Worm (Caenorhabditis elegans) whole organism, late embryonic: Measurements from ENCODE around the gene Y42H9AR.4.
"Not testable (repeated sequence)": the region's sequence is repeated elsewhere in the genome, so short reads cannot be mapped to it uniquely, and the experiment has no call there.

Source experiments
- C08G9.2 ChIP-seq: sonication (generic microtip); optimal IDR thresholded peaks from 2 replicates; lab custom pipeline; 2016; ENCODE audit warnings: mild to moderate bottlenecking, missing genetic modification characterization, moderate library complexity, missing compliant biosample characterization
- C38D4.7 ChIP-seq: fragments of 200-800 bp; sonication (Bioruptor generic); optimal IDR thresholded peaks from 2 replicates; lab custom pipeline; 2018; ENCODE audit warnings: mild to moderate bottlenecking, missing genetic modification characterization, moderate library complexity, missing compliant biosample characterization
- F13H6.1 ChIP-seq: sonication (generic microtip); optimal IDR thresholded peaks from 2 replicates; lab custom pipeline; 2016; ENCODE audit warnings: missing genetic modification characterization, missing compliant biosample characterization
- K02D7.2 ChIP-seq: sonication (generic microtip); optimal IDR thresholded peaks from 2 replicates; lab custom pipeline; 2017; ENCODE audit warnings: mild to moderate bottlenecking, missing genetic modification characterization, missing compliant biosample characterization
- K09A11.1 ChIP-seq: sonication (generic microtip); optimal IDR thresholded peaks from 2 replicates; lab custom pipeline; 2017; ENCODE audit warnings: antibody characterized with exemption, mild to moderate bottlenecking, missing genetic modification characterization, missing compliant biosample characterization; ENCODE audit not compliant: insufficient read depth
- ahr-1 ChIP-seq: sonication (generic microtip); optimal IDR thresholded peaks from 2 replicates; lab custom pipeline; 2016; ENCODE audit warnings: missing genetic modification characterization, missing compliant biosample characterization
- ama-1 ChIP-seq: fragments of 150-350 bp; optimal IDR thresholded peaks from 2 replicates; lab custom pipeline; 2014
- ceh-14 ChIP-seq: sonication (generic microtip); optimal IDR thresholded peaks from 2 replicates; lab custom pipeline; 2016; ENCODE audit warnings: missing genotype, missing genetic modification characterization, missing compliant biosample characterization
- ceh-24 ChIP-seq: sonication (generic microtip); optimal IDR thresholded peaks from 2 replicates; lab custom pipeline; 2016; ENCODE audit warnings: mild to moderate bottlenecking, missing genetic modification characterization, missing compliant biosample characterization
- ceh-30 ChIP-seq: fragments of 150-350 bp; optimal IDR thresholded peaks from 2 replicates; lab custom pipeline; 2014; ENCODE audit warnings: missing biosample characterization, missing genetic modification characterization
- ceh-31 ChIP-seq: sonication (generic microtip); optimal IDR thresholded peaks from 2 replicates; lab custom pipeline; 2016; ENCODE audit warnings: missing genetic modification characterization, missing compliant biosample characterization
- ceh-45 ChIP-seq: fragments of 200-800 bp; sonication (Bioruptor generic); IDR thresholded peaks from 2 replicates; pipeline ENCODE4 v1.3.6; 2022; ENCODE audit warnings: missing genetic modification reagents, missing genetic modification characterization, missing compliant biosample characterization
- ceh-48 ChIP-seq: sonication (generic microtip); optimal IDR thresholded peaks from 2 replicates; lab custom pipeline; 2016; ENCODE audit warnings: missing genetic modification characterization, inconsistent platforms, missing compliant biosample characterization
- ceh-6 ChIP-seq: fragments of 200-800 bp; sonication (Bioruptor generic); optimal IDR thresholded peaks from 2 replicates; lab custom pipeline; 2018; ENCODE audit warnings: mild to moderate bottlenecking, missing genetic modification characterization, missing compliant biosample characterization
- ceh-9 ChIP-seq: sonication (generic microtip); optimal IDR thresholded peaks from 2 replicates; lab custom pipeline; 2016; ENCODE audit warnings: mild to moderate bottlenecking, missing genetic modification characterization, inconsistent platforms, missing compliant biosample characterization
- che-1 ChIP-seq: sonication (generic microtip); optimal IDR thresholded peaks from 2 replicates; lab custom pipeline; 2016; ENCODE audit warnings: mild to moderate bottlenecking, missing genetic modification characterization, missing compliant biosample characterization
- dve-1 ChIP-seq: sonication (generic microtip); optimal IDR thresholded peaks from 2 replicates; lab custom pipeline; 2017; ENCODE audit warnings: antibody characterized with exemption, mild to moderate bottlenecking, missing genetic modification characterization, missing compliant biosample characterization
- elt-4 ChIP-seq: sonication (generic microtip); optimal IDR thresholded peaks from 2 replicates; lab custom pipeline; 2016; ENCODE audit warnings: missing genetic modification characterization, missing compliant biosample characterization
- fkh-10 ChIP-seq: fragments of 150-350 bp; optimal IDR thresholded peaks from 2 replicates; lab custom pipeline; 2014; ENCODE audit warnings: missing biosample characterization, missing genetic modification reagents, missing genetic modification characterization
- hlh-15 ChIP-seq: sonication (generic microtip); optimal IDR thresholded peaks from 2 replicates; lab custom pipeline; 2016; ENCODE audit warnings: missing genetic modification characterization, missing compliant biosample characterization
- hlh-6 ChIP-seq: sonication (generic microtip); optimal IDR thresholded peaks from 2 replicates; lab custom pipeline; 2016; ENCODE audit warnings: missing genotype, missing genetic modification characterization, missing compliant biosample characterization
- madf-2 ChIP-seq: sonication (generic microtip); optimal IDR thresholded peaks from 2 replicates; lab custom pipeline; 2017; ENCODE audit warnings: missing genetic modification characterization, missing compliant biosample characterization
- mec-3 ChIP-seq: sonication (generic microtip); optimal IDR thresholded peaks from 2 replicates; lab custom pipeline; 2016; ENCODE audit warnings: borderline replicate concordance, missing genetic modification characterization, missing compliant biosample characterization
- nfya-1 ChIP-seq: sonication (generic microtip); optimal IDR thresholded peaks from 2 replicates; lab custom pipeline; 2017; ENCODE audit warnings: missing genetic modification characterization, mild to moderate bottlenecking, missing compliant biosample characterization, antibody characterized with exemption, moderate library complexity
- nhr-11 ChIP-seq: fragments of 150-350 bp; optimal IDR thresholded peaks from 2 replicates; lab custom pipeline; 2014; ENCODE audit warnings: missing biosample characterization, missing genetic modification characterization
- nhr-232 ChIP-seq: sonication (generic microtip); optimal IDR thresholded peaks from 2 replicates; lab custom pipeline; 2016; ENCODE audit warnings: missing genetic modification characterization, missing compliant biosample characterization
- npax-4 ChIP-seq: sonication (generic microtip); optimal IDR thresholded peaks from 2 replicates; lab custom pipeline; 2016; ENCODE audit warnings: missing genetic modification characterization, missing compliant biosample characterization
- pax-1 ChIP-seq: fragments of 150-350 bp; optimal IDR thresholded peaks from 2 replicates; lab custom pipeline; 2014; ENCODE audit warnings: missing biosample characterization, missing genetic modification characterization
- ref-2 ChIP-seq: sonication (generic microtip); optimal IDR thresholded peaks from 2 replicates; lab custom pipeline; 2016; ENCODE audit warnings: missing genetic modification characterization, missing compliant biosample characterization
- rnt-1 ChIP-seq: sonication (generic microtip); optimal IDR thresholded peaks from 2 replicates; lab custom pipeline; 2016; ENCODE audit warnings: missing genetic modification characterization, missing compliant biosample characterization
- sdc-2 ChIP-seq: sonication (generic microtip); optimal IDR thresholded peaks from 2 replicates; lab custom pipeline; 2016; ENCODE audit warnings: missing genotype, missing genetic modification characterization, missing compliant biosample characterization
- sox-2 ChIP-seq: fragments of 200-800 bp; sonication (Bioruptor generic); IDR thresholded peaks from 2 replicates; pipeline ENCODE4 v1.3.6; 2022; ENCODE audit warnings: missing genetic modification reagents, missing genetic modification characterization, missing compliant biosample characterization
- sox-4 ChIP-seq: sonication (generic microtip); optimal IDR thresholded peaks from 2 replicates; lab custom pipeline; 2017; ENCODE audit warnings: mild to moderate bottlenecking, missing genetic modification characterization, inconsistent platforms, missing compliant biosample characterization
- tbx-2 ChIP-seq: sonication (generic microtip); optimal IDR thresholded peaks from 2 replicates; lab custom pipeline; 2016; ENCODE audit warnings: missing genetic modification characterization, missing compliant biosample characterization
- tbx-7 ChIP-seq: sonication (generic microtip); optimal IDR thresholded peaks from 2 replicates; lab custom pipeline; 2016; ENCODE audit warnings: missing genotype, missing genetic modification characterization, missing compliant biosample characterization
- unc-42 ChIP-seq: sonication (generic microtip); optimal IDR thresholded peaks from 2 replicates; lab custom pipeline; 2016; ENCODE audit warnings: missing genotype, missing genetic modification characterization, missing compliant biosample characterization
- unc-55 ChIP-seq: sonication (generic microtip); optimal IDR thresholded peaks from 2 replicates; lab custom pipeline; 2017; ENCODE audit warnings: missing biosample characterization, missing genetic modification reagents, missing genetic modification characterization
- unc-86 ChIP-seq: sonication (generic microtip); optimal IDR thresholded peaks from 2 replicates; lab custom pipeline; 2016; ENCODE audit warnings: missing genetic modification characterization, missing compliant biosample characterization
- ztf-16 ChIP-seq: sonication (generic microtip); optimal IDR thresholded peaks from 2 replicates; lab custom pipeline; 2017; ENCODE audit warnings: missing genetic modification characterization, missing compliant biosample characterization

Gene Y42H9AR.4

DNA sequence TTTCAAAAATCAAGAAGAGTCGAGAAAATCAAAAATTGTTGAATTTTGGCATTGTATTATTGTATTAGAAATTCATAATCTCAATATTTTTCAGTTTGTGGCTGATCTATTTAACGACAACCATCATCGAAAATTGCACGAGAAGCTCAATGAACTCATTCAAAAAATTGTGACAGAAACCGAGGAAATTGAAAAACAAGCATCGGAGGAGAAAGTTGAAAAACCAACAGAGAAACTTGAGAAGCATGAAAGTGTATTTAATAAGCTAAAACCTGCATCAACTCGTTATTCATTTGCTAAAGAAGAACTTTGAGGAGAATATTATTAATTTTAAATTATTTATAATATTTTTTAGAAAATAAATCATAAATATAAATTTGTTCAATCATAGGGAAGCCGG lies 14.9 kb upstream of the Y42H9AR.4 start, which contains the start of gene ceph-41:
ceph-41 (plus strand) TSS at position 301 of the 400 bp plus-strand sequence.
- TF ChIP-seq unc-42 (tag; lab: Kevin White, UChicago) (no peak), ceh-48 (tag; lab: Kevin White, UChicago) (no peak), rnt-1 (no peak), ceh-30 (tag; lab: Kevin White, UChicago) (no peak), K09A11.1 (tag; lab: Kevin White, UChicago) (no peak), nhr-232 (no peak), C38D4.7 (GFP tag; lab: Kevin White, UChicago) (no peak), unc-86 (tag; lab: Kevin White, UChicago) (no peak), ztf-16 (tag; lab: Kevin White, UChicago) (no peak), C08G9.2 (tag; lab: Kevin White, UChicago) (no peak), F13H6.1 (no peak), K02D7.2 (no peak), fkh-10 (GFP tag; lab: Kevin White, UChicago) (no peak), ceh-45 (no peak), hlh-6 (tag; lab: Kevin White, UChicago) (no peak), ceh-6 (GFP tag; lab: Kevin White, UChicago) (no peak), tbx-2 (tag; lab: Kevin White, UChicago) (no peak), ref-2 (tag; lab: Kevin White, UChicago) (no peak), nhr-11 (no peak), sdc-2 (no peak)

- TF ChIP-seq mec-3, sox-4, ceh-14 (tag; lab: Kevin White, UChicago): not testable (repeated sequence)
- TF ChIP-seq, all 69 proteins: peak for 0; not testable (repeated sequence) for 69
These were observed 10.3 kb upstream of the Y42H9AR.4 start, which contains the start of gene erp-44.3 for ce11 chrIV:8122349-8122748. Gene erp-44.3 (plus strand): TSS chrIV:8122649.

ce11 chrIV:8118790-8119189 lies 6.8 kb upstream of the Y42H9AR.4 start, which contains the start of gene F42G8.8:
Gene F42G8.8 (plus strand): TSS chrIV:8119090.
- no peak for TF ChIP-seq hlh-6 (tag; lab: Kevin White, UChicago)
- no peak for TF ChIP-seq ceh-30 (tag; lab: Kevin White, UChicago)
- no peak for TF ChIP-seq dve-1 (tag; lab: Kevin White, UChicago)
- TF ChIP-seq ama-1, result no peak
- no peak for TF ChIP-seq npax-4 (tag; lab: Kevin White, UChicago)
- TF ChIP-seq, all 69 proteins: peak for 0

DNA sequence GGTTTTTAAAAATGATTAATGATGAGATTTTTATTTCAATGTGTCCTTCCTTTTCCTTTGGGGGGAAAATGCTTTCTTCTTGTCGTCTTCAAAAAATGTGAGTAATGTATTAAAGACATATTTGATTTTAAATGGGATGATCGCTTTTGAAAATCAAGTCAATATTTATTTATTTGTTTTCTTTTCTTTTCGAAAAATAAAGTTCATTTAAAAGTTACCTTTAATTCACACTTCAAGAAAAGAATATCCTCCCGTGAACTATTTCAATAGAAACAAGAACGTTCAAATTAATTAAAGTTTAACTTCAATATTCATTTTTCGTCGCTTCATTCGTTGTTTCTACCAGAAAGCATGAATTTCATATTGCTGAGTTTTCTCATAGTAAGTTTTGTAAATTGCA lies 3.4 kb upstream of the Y42H9AR.4 start, which contains the start of gene irld-8:
irld-8 (plus strand) TSS at position 301 of the 400 bp plus-strand sequence.
- TF ChIP-seq K09A11.1 (tag; lab: Kevin White, UChicago) (no peak), fkh-10 (GFP tag; lab: Kevin White, UChicago) (no peak), unc-42 (tag; lab: Kevin White, UChicago) (no peak), elt-4 (tag; lab: Kevin White, UChicago) (no peak), nfya-1 (tag; lab: Kevin White, UChicago) (no peak), ceh-48 (tag; lab: Kevin White, UChicago) (no peak), ama-1 (no peak), hlh-15 (tag; lab: Kevin White, UChicago) (no peak), madf-2 (tag; lab: Kevin White, UChicago) (no peak)
- TF ChIP-seq, all 69 proteins: peak for 0

DNA sequence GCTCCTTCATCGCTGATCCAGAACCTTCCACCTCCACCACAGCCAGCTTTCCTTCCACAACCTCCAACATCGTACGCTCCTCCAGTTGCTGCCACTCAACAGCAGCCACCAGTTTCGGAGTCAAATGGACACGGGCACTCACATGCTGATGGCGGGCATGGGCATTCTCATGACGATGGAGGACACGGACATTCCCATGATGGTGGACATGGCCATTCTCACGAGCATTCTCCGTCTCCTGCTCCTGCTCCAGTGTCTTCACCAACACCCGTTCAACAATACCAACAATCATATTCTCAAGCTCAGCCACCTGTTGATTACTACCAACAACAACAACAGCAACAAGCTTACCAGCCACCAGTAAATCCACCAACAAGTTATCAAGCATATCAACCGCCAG lies 2.5 kb upstream of the Y42H9AR.4 start:
- TF ChIP-seq madf-2 (tag; lab: Kevin White, UChicago), result no peak
- no peak for TF ChIP-seq F13H6.1
- TF ChIP-seq sox-2 (GFP tag; lab: Robert Waterston, UW), result no peak
- no peak for TF ChIP-seq hlh-15 (tag; lab: Kevin White, UChicago)
- TF ChIP-seq, all 69 proteins: peak for 0

ce11 chrIV:8113161-8113560 lies 1.1 kb upstream of the Y42H9AR.4 start, which contains the start of gene Y42H9AR.1:
Gene Y42H9AR.1 (plus strand): TSS chrIV:8113393.
- TF ChIP-seq dve-1 (tag; lab: Kevin White, UChicago) (no peak), ceh-31 (no peak), che-1 (no peak), ceh-24 (no peak), sdc-2 (no peak), ceh-9 (tag; lab: Kevin White, UChicago) (no peak), unc-55 (no peak), tbx-7 (tag; lab: Kevin White, UChicago) (no peak), ahr-1 (tag; lab: Kevin White, UChicago) (no peak), pax-1 (no peak)
